Fruit fly (Drosophila melanogaster): ENCODE results near the gene CG13950.
A peak's percentile ranks its signal among the peaks of the same experiment; 100 is the strongest.

Gene CG13950

dm6 chr2L:867899-868605, 8.1 kb downstream of the CG13950 start, which contains the start of gene aru (continued):
- TF ChIP-seq CG11696 (GFP tag; IDR thresholded peaks at IDR 0.05) (peak; percentile 99), Awh (GFP tag; IDR thresholded peaks at IDR 0.05) (peak; percentile 24; the same call in 1 of the 2 replicates), sens (GFP tag) (peak; percentile 70), CG10654 (GFP tag; optimal IDR thresholded peaks at IDR 0.05) (peak; percentile 14), zfh1 (GFP tag; IDR thresholded peaks at IDR 0.05) (no peak), Bdp1 (GFP tag; optimal IDR thresholded peaks at IDR 0.05) (no peak), CG8765 (GFP tag; IDR thresholded peaks at IDR 0.05) (no peak), Gug (GFP tag; IDR thresholded peaks at IDR 0.05) (no peak), cg (GFP tag; optimal IDR thresholded peaks at IDR 0.05) (no peak), CG9876 (GFP tag; optimal IDR thresholded peaks at IDR 0.05) (no peak), CG10543 (GFP tag; optimal IDR thresholded peaks at IDR 0.05) (peak; percentile 48), Hr39 (optimal IDR thresholded peaks at IDR 0.05) (no peak), CG4282 (GFP tag; optimal IDR thresholded peaks at IDR 0.05) (no peak), Sox100B (GFP tag; optimal IDR thresholded peaks at IDR 0.05) (peak; percentile 41), kah (GFP tag; optimal IDR thresholded peaks at IDR 0.05) (peak; percentile 83), CG7556 (GFP tag; optimal IDR thresholded peaks at IDR 0.05) (peak; percentile 29), dimm (GFP tag; IDR thresholded peaks at IDR 0.05) (no peak), wor (GFP tag; IDR thresholded peaks at IDR 0.05) (no peak), lmd (GFP tag; IDR thresholded peaks at IDR 0.05) (no peak), CG17568 (GFP tag; optimal IDR thresholded peaks at IDR 0.05) (peak; percentile 67), dpn (GFP tag; optimal IDR thresholded peaks at IDR 0.05) (no peak), CG8478 (optimal IDR thresholded peaks at IDR 0.05) (no peak), nau (GFP tag; optimal IDR thresholded peaks at IDR 0.05) (no peak), Bteb2 (GFP tag; optimal IDR thresholded peaks at IDR 0.05) (no peak), dysf (GFP tag; IDR thresholded peaks at IDR 0.05) (peak; percentile 12; the same call in 1 of the 3 replicates), GATAe (GFP tag; conservative IDR thresholded peaks at IDR 0.05) (no peak), Jarid2 (GFP tag; optimal IDR thresholded peaks at IDR 0.05) (peak; percentile 68), lov (optimal IDR thresholded peaks at IDR 0.05) (no peak), lov (GFP tag; IDR thresholded peaks at IDR 0.05) (no peak), gt (GFP tag; IDR thresholded peaks at IDR 0.05) (no peak), CG12155 (GFP tag; optimal IDR thresholded peaks at IDR 0.05) (no peak), CG6654 (GFP tag; optimal IDR thresholded peaks at IDR 0.05) (no peak), klu (GFP tag; IDR thresholded peaks at IDR 0.05) (no peak), CG11723 (GFP tag; optimal IDR thresholded peaks at IDR 0.05) (no peak), CG6765 (GFP tag; optimal IDR thresholded peaks at IDR 0.05) (peak; percentile 55), Dip3 (GFP tag; optimal IDR thresholded peaks at IDR 0.05) (no peak), MESR4 (GFP tag; optimal IDR thresholded peaks at IDR 0.05) (no peak), dmrt99B (tag; optimal IDR thresholded peaks at IDR 0.05) (peak; percentile 49), CG2120 (GFP tag; optimal IDR thresholded peaks at IDR 0.05) (no peak), Blimp-1 (GFP tag; optimal IDR thresholded peaks at IDR 0.05) (peak; percentile 42), phol (tag; optimal IDR thresholded peaks at IDR 0.05) (peak; percentile 26), CG5180 (GFP tag; optimal IDR thresholded peaks at IDR 0.05) (peak; percentile 26), Hr78 (GFP tag; optimal IDR thresholded peaks at IDR 0.05) (no peak), az2 (GFP tag; optimal IDR thresholded peaks at IDR 0.05) (no peak), CG2875 (GFP tag; optimal IDR thresholded peaks at IDR 0.05) (no peak), CG15011 (GFP tag; optimal IDR thresholded peaks at IDR 0.05) (no peak), rib (GFP tag; IDR thresholded peaks at IDR 0.05) (no peak), CG13287 (GFP tag; IDR thresholded peaks at IDR 0.05; ENCODE audit: partially characterized antibody) (peak; percentile 26; the same call in 1 of the 2 replicates), CG7987 (GFP tag; optimal IDR thresholded peaks at IDR 0.05) (peak; percentile 60), Usf (GFP tag; optimal IDR thresholded peaks at IDR 0.05) (no peak), Bgb (GFP tag; IDR thresholded peaks at IDR 0.05; ENCODE audit: partially characterized antibody) (0 out of 2 replicates have a peak, but pooled peaks have one; percentile 18)

All from whole organism, embryonic.